Fruit fly (Drosophila melanogaster) whole organism, embryonic: Measurements from ENCODE around the gene CG43880.

Source experiments
- Antp ChIP-seq: fragments of 200-800 bp; sonication (Bioruptor generic); optimal IDR thresholded peaks from 3 replicates; lab custom pipeline; 2016; ENCODE audit warnings: missing biosample characterization, missing genetic modification characterization
- CG10274 ChIP-seq: fragments of 200-800 bp; sonication (Bioruptor generic); optimal IDR thresholded peaks from 3 replicates; lab custom pipeline; 2017; ENCODE audit warnings: missing biosample characterization, mild to moderate bottlenecking, missing genetic modification characterization
- CG10565 ChIP-seq: fragments of 200-800 bp; sonication (Bioruptor generic); optimal IDR thresholded peaks from 3 replicates; lab custom pipeline; 2016; ENCODE audit warnings: missing biosample characterization, mild to moderate bottlenecking, missing genetic modification characterization
- CG11398 ChIP-seq: fragments of 200-800 bp; sonication (Bioruptor generic); optimal IDR thresholded peaks from 2 replicates; lab custom pipeline; 2016; ENCODE audit warnings: missing biosample characterization, missing genetic modification characterization
- CG12071 ChIP-seq: fragments of 200-800 bp; sonication (Bioruptor generic); optimal IDR thresholded peaks from 3 replicates; lab custom pipeline; 2018; ENCODE audit warnings: missing biosample characterization, mild to moderate bottlenecking, missing genetic modification characterization
- CG12219 ChIP-seq: fragments of 200-800 bp; sonication (Bioruptor generic); optimal IDR thresholded peaks from 3 replicates; lab custom pipeline; 2018; ENCODE audit warnings: missing biosample characterization, mild to moderate bottlenecking, missing genetic modification characterization
- CG12942 ChIP-seq: fragments of 200-800 bp; sonication (Bioruptor generic); optimal IDR thresholded peaks from 3 replicates; lab custom pipeline; 2016; ENCODE audit warnings: missing biosample characterization, missing genetic modification characterization
- CG14710 ChIP-seq: fragments of 200-800 bp; sonication (Bioruptor generic); optimal IDR thresholded peaks from 3 replicates; lab custom pipeline; 2019; ENCODE audit warnings: missing biosample characterization, mild to moderate bottlenecking, missing genetic modification characterization, moderate library complexity
- CG1602 ChIP-seq: fragments of 200-800 bp; sonication (Bioruptor generic); optimal IDR thresholded peaks from 3 replicates; lab custom pipeline; 2016; ENCODE audit warnings: missing biosample characterization, missing genetic modification characterization
- CG17912 ChIP-seq: fragments of 200-800 bp; sonication (Bioruptor generic); optimal IDR thresholded peaks from 2 replicates; lab custom pipeline; 2018; ENCODE audit warnings: missing biosample characterization, mild to moderate bottlenecking, missing genetic modification characterization
- CG1792 ChIP-seq: fragments of 200-800 bp; sonication (Bioruptor generic); optimal IDR thresholded peaks from 2 replicates; lab custom pipeline; 2016; ENCODE audit warnings: missing biosample characterization, missing genetic modification characterization
- CG2889 ChIP-seq: fragments of 200-800 bp; sonication (Bioruptor generic); IDR thresholded peaks from 3 replicates; pipeline ENCODE4 v1.3.6; 2022; ENCODE audit warnings: missing biosample characterization, missing genetic modification characterization
- CG4360 ChIP-seq: fragments of 200-800 bp; sonication (Bioruptor generic); IDR thresholded peaks from 2 replicates; pipeline ENCODE4 v1.3.6; 2022; ENCODE audit warnings: missing biosample characterization, missing genetic modification characterization
- CG6175 ChIP-seq: fragments of 200-800 bp; sonication (Bioruptor generic); IDR thresholded peaks from 3 replicates; pipeline ENCODE4 v1.3.6; 2022; ENCODE audit warnings: missing biosample characterization, missing genetic modification characterization
- CG6254 ChIP-seq: fragments of 200-800 bp; sonication (Bioruptor generic); optimal IDR thresholded peaks from 3 replicates; lab custom pipeline; 2017; ENCODE audit warnings: mild to moderate bottlenecking, missing biosample characterization, missing genetic modification reagents, missing genetic modification characterization
- CG7271 ChIP-seq: fragments of 200-800 bp; sonication (Bioruptor generic); optimal IDR thresholded peaks from 2 replicates; lab custom pipeline; 2018; ENCODE audit warnings: missing biosample characterization, mild to moderate bottlenecking, missing genetic modification characterization, moderate library complexity
- CG7786 ChIP-seq: fragments of 200-800 bp; sonication (Bioruptor generic); optimal IDR thresholded peaks from 2 replicates; lab custom pipeline; 2016; ENCODE audit warnings: missing biosample characterization, missing genetic modification characterization
- CG8478 ChIP-seq: fragments of >200 bp; optimal IDR thresholded peaks from 2 replicates; lab custom pipeline; 2018
- CG9215 ChIP-seq: fragments of 200-800 bp; sonication (Bioruptor generic); IDR thresholded peaks from 2 replicates; pipeline ENCODE4 v1.3.6; 2022; ENCODE audit warnings: missing biosample characterization, missing genetic modification characterization
- D19B ChIP-seq: fragments of 200-800 bp; sonication (Bioruptor generic); optimal IDR thresholded peaks from 2 replicates; lab custom pipeline; 2017; ENCODE audit warnings: missing biosample characterization, mild to moderate bottlenecking, missing genetic modification characterization
- Dad ChIP-seq: fragments of 200-800 bp; sonication (Bioruptor generic); optimal IDR thresholded peaks from 3 replicates; lab custom pipeline; 2016; ENCODE audit warnings: missing biosample characterization, missing genetic modification characterization
- E2f1 ChIP-seq: fragments of 200-800 bp; sonication (Bioruptor generic); IDR thresholded peaks from 2 replicates; pipeline ENCODE4 v1.3.6; 2022; ENCODE audit warnings: missing biosample characterization, missing genetic modification characterization
- Fer1 ChIP-seq: fragments of 200-800 bp; sonication (Bioruptor generic); optimal IDR thresholded peaks from 2 replicates; lab custom pipeline; 2017; ENCODE audit warnings: missing biosample characterization, mild to moderate bottlenecking, missing genetic modification characterization
- Jarid2 ChIP-seq: fragments of 200-800 bp; sonication (Bioruptor generic); optimal IDR thresholded peaks from 3 replicates; lab custom pipeline; 2017; ENCODE audit warnings: mild to moderate bottlenecking, missing biosample characterization, missing genetic modification reagents, missing genetic modification characterization
- Lpt ChIP-seq: fragments of >200 bp; optimal IDR thresholded peaks from 2 replicates; lab custom pipeline; 2018; ENCODE audit warnings: missing biosample characterization, missing genetic modification characterization
- Mad ChIP-seq: fragments of 200-800 bp; sonication (Bioruptor generic); optimal IDR thresholded peaks from 2 replicates; lab custom pipeline; 2016; ENCODE audit warnings: missing biosample characterization, missing genetic modification characterization
- Myb ChIP-seq: fragments of 200-800 bp; sonication (Bioruptor generic); optimal IDR thresholded peaks from 2 replicates; lab custom pipeline; 2016; ENCODE audit warnings: missing biosample characterization, missing genetic modification characterization
- Optix ChIP-seq: fragments of 200-800 bp; sonication (Bioruptor generic); IDR thresholded peaks from 3 replicates; pipeline ENCODE4 v1.3.6; 2022; ENCODE audit warnings: missing biosample characterization, missing genetic modification characterization
- TFAM ChIP-seq: fragments of 200-800 bp; sonication (Bioruptor generic); optimal IDR thresholded peaks from 2 replicates; lab custom pipeline; 2017; ENCODE audit warnings: missing biosample characterization, missing genetic modification characterization, inconsistent platforms
- abd-A ChIP-seq: fragments of 200-800 bp; sonication (Bioruptor generic); optimal IDR thresholded peaks from 3 replicates; lab custom pipeline; 2019; ENCODE audit warnings: missing biosample characterization, mild to moderate bottlenecking, missing genetic modification characterization, moderate library complexity
- az2 ChIP-seq: fragments of 200-800 bp; sonication (Bioruptor generic); optimal IDR thresholded peaks from 3 replicates; lab custom pipeline; 2016; ENCODE audit warnings: missing biosample characterization, missing genetic modification characterization
- crc ChIP-seq: fragments of 200-800 bp; sonication (Bioruptor generic); optimal IDR thresholded peaks from 2 replicates; lab custom pipeline; 2016; ENCODE audit warnings: missing biosample characterization, missing genetic modification characterization
- crol ChIP-seq: fragments of 200-800 bp; sonication (Bioruptor generic); IDR thresholded peaks from 2 replicates; pipeline ENCODE4 v1.3.6; 2022; ENCODE audit warnings: missing biosample characterization, missing genetic modification characterization
- dpn ChIP-seq, 2 experiments: fragments of 200-800 bp; sonication (Bioruptor generic); optimal IDR thresholded peaks; 3 replicates each; lab custom pipeline; 2016; ENCODE audit warnings: missing biosample characterization in 2 of 2, missing genetic modification characterization in 2 of 2
- esg ChIP-seq: fragments of 200-800 bp; sonication (Bioruptor generic); conservative IDR thresholded peaks from 2 replicates; pipeline ENCODE4 v1.3.6; 2022; ENCODE audit warnings: missing biosample characterization, missing genetic modification characterization
- kay ChIP-seq: fragments of 200-800 bp; sonication (Bioruptor generic); optimal IDR thresholded peaks from 2 replicates; lab custom pipeline; 2016; ENCODE audit warnings: missing biosample characterization, missing genetic modification characterization
- lilli ChIP-seq: fragments of 200-800 bp; sonication (Bioruptor generic); optimal IDR thresholded peaks from 3 replicates; lab custom pipeline; 2016; ENCODE audit warnings: missing biosample characterization, missing genetic modification characterization
- mirr ChIP-seq: fragments of 200-800 bp; sonication (Bioruptor generic); optimal IDR thresholded peaks from 3 replicates; lab custom pipeline; 2018; ENCODE audit warnings: missing biosample characterization, mild to moderate bottlenecking, missing genetic modification characterization
- otp ChIP-seq: fragments of 200-800 bp; sonication (Bioruptor generic); IDR thresholded peaks from 3 replicates; pipeline ENCODE4, ENCODE4 v1.3.6; 2022; ENCODE audit warnings: missing biosample characterization, missing genetic modification characterization
- pan ChIP-seq, 4 experiments: fragments of >200 bp in 3 of 4; fragments of 200-800 bp in 1 of 4; sonication (Bioruptor generic) in 1 of 4; optimal IDR thresholded peaks in 3 of 4; IDR thresholded peaks in 1 of 4; 2 replicates each; pipeline versions ENCODE4 v1.3.6 to Lab custom; 2017 to 2022; ENCODE audit warnings: missing biosample characterization in 2 of 4, missing genetic modification characterization in 2 of 4, mixed read lengths in 1 of 4
- phol ChIP-seq: fragments of 200-800 bp; sonication (Bioruptor generic); optimal IDR thresholded peaks from 3 replicates; lab custom pipeline; 2018; ENCODE audit warnings: missing biosample characterization, mild to moderate bottlenecking, missing genetic modification characterization, moderate library complexity
- sens ChIP-seq: fragments of 200-800 bp; sonication (Bioruptor generic); peaks from one replicate; lab custom pipeline; 2016; ENCODE audit warnings: missing biosample characterization, missing genetic modification characterization
- sim ChIP-seq: fragments of 200-800 bp; sonication (Bioruptor generic); IDR thresholded peaks from 2 replicates; pipeline ENCODE4 v1.3.6; 2022; ENCODE audit warnings: missing biosample characterization, missing genetic modification characterization
- so ChIP-seq: fragments of 200-800 bp; sonication (Bioruptor generic); IDR thresholded peaks from 3 replicates; pipeline ENCODE4 v1.3.6; 2022; ENCODE audit warnings: missing biosample characterization, missing genetic modification characterization
- stwl ChIP-seq: fragments of 200-800 bp; sonication (Bioruptor generic); optimal IDR thresholded peaks from 3 replicates; lab custom pipeline; 2018; ENCODE audit warnings: missing biosample characterization, mild to moderate bottlenecking, missing genetic modification characterization, moderate library complexity
- sug ChIP-seq: fragments of 200-800 bp; optimal IDR thresholded peaks from 2 replicates; lab custom pipeline; 2019; ENCODE audit warnings: missing biosample characterization, mild to moderate bottlenecking, missing genetic modification characterization, moderate library complexity
- trem ChIP-seq: fragments of 200-800 bp; optimal IDR thresholded peaks from 3 replicates; lab custom pipeline; 2019; ENCODE audit warnings: missing biosample characterization, mild to moderate bottlenecking, missing genetic modification characterization, moderate library complexity
- twi ChIP-seq: fragments of 200-800 bp; optimal IDR thresholded peaks from 2 replicates; lab custom pipeline; 2019; ENCODE audit warnings: missing biosample characterization, mild to moderate bottlenecking, missing genetic modification characterization, moderate library complexity
- usp ChIP-seq: fragments of >200 bp; optimal IDR thresholded peaks from 2 replicates; lab custom pipeline; 2017; ENCODE audit warnings: missing biosample characterization, missing genetic modification characterization
- zf30C ChIP-seq: fragments of 200-800 bp; sonication (Bioruptor generic); optimal IDR thresholded peaks from 3 replicates; lab custom pipeline; 2018; ENCODE audit warnings: missing biosample characterization, mild to moderate bottlenecking, missing genetic modification characterization

CG43880 gene

dm6 chr3L:7903489-7904150, 42.5 kb downstream of the CG43880 start (continued):
- TF ChIP-seq Fer1 (GFP tag; lab: Kevin White, UChicago) (peak; percentile 75), az2 (GFP tag; lab: Kevin White, UChicago) (peak; percentile 86), Lpt (GFP tag; lab: Kevin White, UChicago) (no peak), dpn (GFP tag; optimal IDR thresholded peaks at IDR 0.05; lab: Kevin White, UChicago) (peak; percentile 74 to 82), crc (GFP tag; lab: Kevin White, UChicago) (peak; percentile 79), trem (peak; percentile 87), CG7271 (tag; lab: Kevin White, UChicago) (peak; percentile 65), CG9215 (GFP tag; lab: Robert Waterston, UW) (peak; percentile 56; the same call in 1 of the 2 replicates), E2f1 (GFP tag; lab: Robert Waterston, UW) (peak; percentile 86), pan (optimal IDR thresholded peaks at IDR 0.05; lab: Kevin White, UChicago) (no peak), pan (GFP tag; optimal IDR thresholded peaks at IDR 0.05 in 1 of 2, IDR thresholded peaks at IDR 0.05 in 1 of 2) (peak in 1 of 2 experiments; percentile 76), CG7786 (peak; percentile 83), sug (tag; lab: Kevin White, UChicago) (no peak), CG1792 (GFP tag; lab: Kevin White, UChicago) (peak; percentile 77), CG1602 (peak; percentile 87), CG8478 (lab: Kevin White, UChicago) (no peak), usp (GFP tag; lab: Kevin White, UChicago) (no peak), crol (GFP tag; lab: Robert Waterston, UW) (peak; percentile 85), CG12219 (GFP tag; lab: Kevin White, UChicago) (peak; percentile 80), otp (GFP tag; lab: Robert Waterston, UW) (peak; percentile 89), CG2889 (peak; percentile 60; the same call in 1 of the 3 replicates), Myb (GFP tag; lab: Kevin White, UChicago) (peak; percentile 50), CG12942 (GFP tag; lab: Kevin White, UChicago) (peak; percentile 63), D19B (GFP tag; lab: Kevin White, UChicago) (peak; percentile 56), zf30C (GFP tag; lab: Kevin White, UChicago) (peak; percentile 56), CG10274 (GFP tag; lab: Kevin White, UChicago) (peak; percentile 23), sens (GFP tag; lab: Kevin White, UChicago) (peak; percentile 98), twi (tag; lab: Kevin White, UChicago) (peak; percentile 79), so (GFP tag; lab: Robert Waterston, UW) (peak; percentile 82; the same call in 2 of the 3 replicates), lilli (GFP tag; lab: Kevin White, UChicago) (peak; percentile 77), kay (GFP tag; lab: Kevin White, UChicago) (peak; percentile 58), sim (GFP tag; lab: Robert Waterston, UW) (peak; percentile 89), TFAM (peak; percentile 44), CG17912 (peak; percentile 44), CG10565 (no peak), CG4360 (no peak), mirr (GFP tag; lab: Kevin White, UChicago) (no peak), Optix (GFP tag; lab: Robert Waterston, UW) (no peak), phol (tag; lab: Kevin White, UChicago) (peak; percentile 91), CG6254 (GFP tag; lab: Kevin White, UChicago) (peak; percentile 89), esg (GFP tag; lab: Robert Waterston, UW) (peak; percentile 73), Jarid2 (GFP tag; lab: Kevin White, UChicago) (peak; percentile 48), CG12071 (GFP tag; lab: Kevin White, UChicago) (peak; percentile 73), Antp (peak; percentile 70), CG6175 (GFP tag; lab: Robert Waterston, UW) (peak; percentile 30; the same call in 1 of the 3 replicates), abd-A (tag; lab: Kevin White, UChicago) (no peak), CG14710 (tag; lab: Kevin White, UChicago) (peak; percentile 92), Mad (GFP tag; lab: Kevin White, UChicago) (peak; percentile 2), CG11398 (peak; percentile 79), stwl (tag; lab: Kevin White, UChicago) (peak; percentile 25), Dad (GFP tag; lab: Kevin White, UChicago) (peak; percentile 73)
